Fruit fly (Drosophila melanogaster) whole organism, wandering third instar larva: Measurements from ENCODE around the gene CG9483.

Source experiments
- Abd-B ChIP-seq: fragments of >200 bp; optimal IDR thresholded peaks from 2 replicates; lab custom pipeline; 2017; ENCODE audit warnings: missing biosample characterization, missing genetic modification characterization
- CG32264 ChIP-seq: fragments of 200-800 bp; sonication (Bioruptor generic); optimal IDR thresholded peaks from 2 replicates; lab custom pipeline; 2016; ENCODE audit warnings: missing biosample characterization, missing genetic modification characterization
- CrebA ChIP-seq: fragments of 200-800 bp; sonication (Bioruptor generic); optimal IDR thresholded peaks from 2 replicates; lab custom pipeline; 2016; ENCODE audit warnings: missing biosample characterization, mild to moderate bottlenecking, missing genetic modification characterization, borderline replicate concordance
- Dfd ChIP-seq: fragments of >200 bp; optimal IDR thresholded peaks from 2 replicates; lab custom pipeline; 2017; ENCODE audit warnings: missing biosample characterization, missing genetic modification characterization
- GATAd ChIP-seq: sonication (Bioruptor generic); optimal IDR thresholded peaks from 2 replicates; lab custom pipeline; 2016; ENCODE audit warnings: missing biosample characterization, missing genetic modification characterization
- HLH106 ChIP-seq: fragments of 200-800 bp; optimal IDR thresholded peaks from 3 replicates; lab custom pipeline; 2019; ENCODE audit warnings: missing biosample characterization, mild to moderate bottlenecking, missing genetic modification characterization, moderate library complexity
- Hnf4 ChIP-seq: fragments of 200-800 bp; sonication (Bioruptor generic); optimal IDR thresholded peaks from 2 replicates; lab custom pipeline; 2016; ENCODE audit warnings: missing biosample characterization, mild to moderate bottlenecking, missing genetic modification characterization
- Hr78 ChIP-seq: fragments of >200 bp; optimal IDR thresholded peaks from 2 replicates; lab custom pipeline; 2017; ENCODE audit warnings: missing biosample characterization, missing genetic modification characterization
- Hr83 ChIP-seq: fragments of 200-300 bp; sonication (Bioruptor generic); optimal IDR thresholded peaks from 2 replicates; lab custom pipeline; 2016; ENCODE audit warnings: missing biosample characterization, mild to moderate bottlenecking, missing genetic modification characterization, moderate library complexity; ENCODE audit not compliant: poor library complexity, severe bottlenecking
- Jra ChIP-seq: sonication (Bioruptor generic); optimal IDR thresholded peaks from 2 replicates; lab custom pipeline; 2016; ENCODE audit warnings: missing biosample characterization, missing genetic modification characterization
- Mio ChIP-seq: sonication (Bioruptor generic); optimal IDR thresholded peaks from 2 replicates; lab custom pipeline; 2016; ENCODE audit warnings: missing biosample characterization, missing genetic modification characterization
- Myc ChIP-seq: fragments of >200 bp; optimal IDR thresholded peaks from 2 replicates; lab custom pipeline; 2017
- N ChIP-seq: fragments of >200 bp; optimal IDR thresholded peaks from 2 replicates; lab custom pipeline; 2018; ENCODE audit warnings: missing biosample characterization, missing external identifiers, missing genetic modification characterization
- OdsH ChIP-seq: fragments of 200-800 bp; sonication (Bioruptor generic); optimal IDR thresholded peaks from 2 replicates; lab custom pipeline; 2016; ENCODE audit warnings: missing biosample characterization, mild to moderate bottlenecking, missing genetic modification characterization
- Rel ChIP-seq, 2 experiments: fragments of 200-800 bp; sonication (Bioruptor generic) in 1 of 2; optimal IDR thresholded peaks; 2 replicates in 1 of 2; 3 replicates in 1 of 2; lab custom pipeline; 2016 to 2019; ENCODE audit warnings: mild to moderate bottlenecking in 2 of 2, missing biosample characterization in 2 of 2, missing genetic modification characterization in 2 of 2, moderate library complexity in 1 of 2
- Sp1 ChIP-seq: fragments of 200-800 bp; sonication (Bioruptor generic); optimal IDR thresholded peaks from 3 replicates; lab custom pipeline; 2019; ENCODE audit warnings: missing biosample characterization, mild to moderate bottlenecking, missing genetic modification characterization, moderate library complexity
- Vsx2 ChIP-seq: fragments of 200-300, 225-300 bp; sonication (Bioruptor generic); optimal IDR thresholded peaks from 2 replicates; lab custom pipeline; 2018; ENCODE audit warnings: missing biosample characterization, missing genetic modification characterization; ENCODE audit not compliant: partially characterized antibody
- br ChIP-seq: fragments of 200-800 bp; sonication (Bioruptor generic); optimal IDR thresholded peaks from 2 replicates; lab custom pipeline; 2016; ENCODE audit warnings: missing biosample characterization, missing genetic modification characterization
- brk ChIP-seq: fragments of 200-800 bp; sonication (Bioruptor generic); optimal IDR thresholded peaks from 2 replicates; lab custom pipeline; 2016; ENCODE audit warnings: missing biosample characterization, mild to moderate bottlenecking, missing genetic modification characterization
- dsf ChIP-seq: sonication (Bioruptor generic); optimal IDR thresholded peaks from 2 replicates; lab custom pipeline; 2016; ENCODE audit warnings: missing biosample characterization, missing genetic modification characterization, borderline replicate concordance
- ey ChIP-seq: fragments of 200-800 bp; sonication (Bioruptor generic); optimal IDR thresholded peaks from 2 replicates; lab custom pipeline; 2016; ENCODE audit warnings: missing biosample characterization, missing genetic modification characterization
- foxo ChIP-seq, 2 experiments: fragments of 200-800 bp; sonication (Bioruptor generic); optimal IDR thresholded peaks; 2 replicates in 1 of 2; 3 replicates in 1 of 2; lab custom pipeline; 2016 to 2017; ENCODE audit warnings: missing biosample characterization in 2 of 2, missing genetic modification characterization in 2 of 2
- fru ChIP-seq: fragments of 200-800 bp; sonication (Bioruptor generic); optimal IDR thresholded peaks from 3 replicates; lab custom pipeline; 2016; ENCODE audit warnings: missing biosample characterization, mild to moderate bottlenecking, missing genetic modification characterization
- h ChIP-seq: fragments of 200-800 bp; sonication (Bioruptor generic); optimal IDR thresholded peaks from 3 replicates; lab custom pipeline; 2016; ENCODE audit warnings: missing biosample characterization, mild to moderate bottlenecking, missing genetic modification characterization
- lola ChIP-seq: fragments of >200 bp; optimal IDR thresholded peaks from 2 replicates; lab custom pipeline; 2017; ENCODE audit warnings: missing biosample characterization, missing genetic modification characterization
- pan ChIP-seq: fragments of >200 bp; optimal IDR thresholded peaks from 2 replicates; lab custom pipeline; 2017
- psq ChIP-seq: fragments of 200-800 bp; sonication (Bioruptor generic); optimal IDR thresholded peaks from 3 replicates; lab custom pipeline; 2017; ENCODE audit warnings: missing biosample characterization, mild to moderate bottlenecking, missing genetic modification characterization, moderate library complexity
- rgr ChIP-seq: fragments of 200-800 bp; sonication (Bioruptor generic); optimal IDR thresholded peaks from 3 replicates; lab custom pipeline; 2016; ENCODE audit warnings: missing biosample characterization, mild to moderate bottlenecking, missing genetic modification characterization
- sage ChIP-seq: fragments of 200-800 bp; sonication (Bioruptor generic); optimal IDR thresholded peaks from 2 replicates; lab custom pipeline; 2016; ENCODE audit warnings: missing biosample characterization, mild to moderate bottlenecking, missing genetic modification characterization
- sv ChIP-seq: fragments of 200-800 bp; sonication (Bioruptor generic); optimal IDR thresholded peaks from 3 replicates; lab custom pipeline; 2016; ENCODE audit warnings: missing biosample characterization, missing genetic modification characterization
- usp ChIP-seq: fragments of >200 bp; optimal IDR thresholded peaks from 2 replicates; lab custom pipeline; 2017; ENCODE audit warnings: missing biosample characterization, missing genetic modification characterization
- woc ChIP-seq: sonication (Bioruptor generic); optimal IDR thresholded peaks from 2 replicates; lab custom pipeline; 2016; ENCODE audit warnings: missing biosample characterization, mild to moderate bottlenecking, missing genetic modification characterization

The CG9483 gene

DNA sequence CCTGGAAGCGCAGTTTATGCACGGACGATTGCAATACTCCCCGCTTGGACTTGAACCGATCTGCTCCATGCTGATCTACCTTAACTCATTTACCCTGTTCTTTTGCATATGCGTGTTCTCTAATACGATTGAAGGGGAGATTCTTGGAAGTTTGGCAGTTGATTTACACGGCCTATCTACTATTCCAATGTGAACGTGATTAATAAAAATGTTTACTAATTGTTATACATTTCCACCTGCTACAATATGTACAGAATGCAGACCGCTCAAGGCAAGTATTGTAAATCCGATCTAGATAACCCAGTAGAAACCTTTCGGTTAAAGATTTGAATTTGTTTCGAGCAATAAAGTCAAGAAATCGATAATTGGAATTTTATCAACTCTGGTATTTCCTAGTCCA lies at the start of gene CG9483:
TSS of gene CG9483 (plus strand) at position 301 of the 400 bp plus-strand sequence.
- TF ChIP-seq Sp1 (GFP tag; lab: Kevin White, UChicago) (no peak), usp (GFP tag; lab: Kevin White, UChicago) (no peak), Hr83 (GFP tag; lab: Kevin White, UChicago) (no peak), lola (GFP tag; lab: Kevin White, UChicago) (no peak), Rel (GFP tag; optimal IDR thresholded peaks at IDR 0.05; lab: Kevin White, UChicago) (no peak), Rel (tag; optimal IDR thresholded peaks at IDR 0.05; lab: Kevin White, UChicago) (no peak), Abd-B (GFP tag; lab: Kevin White, UChicago) (no peak), dsf (GFP tag; lab: Kevin White, UChicago) (no peak), Myc (lab: Kevin White, UChicago) (no peak), woc (GFP tag; lab: Kevin White, UChicago) (no peak), ey (GFP tag; lab: Kevin White, UChicago) (no peak), Dfd (GFP tag; lab: Kevin White, UChicago) (no peak), GATAd (GFP tag; lab: Kevin White, UChicago) (no peak), br (GFP tag; lab: Kevin White, UChicago) (no peak), fru (GFP tag; lab: Kevin White, UChicago) (no peak), N (GFP tag; lab: Kevin White, UChicago) (no peak), sv (GFP tag; lab: Kevin White, UChicago) (no peak), foxo (GFP tag; optimal IDR thresholded peaks at IDR 0.05; lab: Kevin White, UChicago) (no peak), Hr78 (GFP tag; lab: Kevin White, UChicago) (no peak), rgr (GFP tag; lab: Kevin White, UChicago) (no peak)

DNA sequence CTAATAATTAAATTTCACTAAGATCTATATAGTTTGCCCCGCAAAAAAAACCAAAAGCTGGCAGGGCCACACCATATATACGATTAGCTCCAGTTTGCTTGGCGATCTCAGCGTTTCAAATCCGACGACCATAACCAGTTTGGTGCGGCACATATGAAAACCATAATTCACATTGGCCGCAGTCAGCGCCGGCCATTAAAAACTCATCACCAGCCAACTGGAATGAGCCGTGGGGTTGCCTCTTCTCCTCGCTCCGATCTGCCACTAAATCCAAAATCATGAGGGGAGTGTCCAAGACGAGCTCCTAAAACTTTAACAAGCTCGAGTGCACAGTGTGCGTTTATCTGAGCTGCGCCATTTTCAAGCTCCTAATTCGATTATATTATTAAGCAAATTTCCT lies 49.2 kb upstream of the CG9483 start:
- no peak for TF ChIP-seq h (GFP tag; lab: Kevin White, UChicago)
- no peak for TF ChIP-seq rgr (GFP tag; lab: Kevin White, UChicago)
- TF ChIP-seq CrebA (GFP tag; lab: Kevin White, UChicago) = no peak
- TF ChIP-seq sage (GFP tag; lab: Kevin White, UChicago) = no peak
- no peak for TF ChIP-seq usp (GFP tag; lab: Kevin White, UChicago)
- TF ChIP-seq Sp1 (GFP tag; lab: Kevin White, UChicago) = no peak
- TF ChIP-seq dsf (GFP tag; lab: Kevin White, UChicago) = no peak
- TF ChIP-seq HLH106 (tag; lab: Kevin White, UChicago) = no peak
- no peak for TF ChIP-seq Dfd (GFP tag; lab: Kevin White, UChicago)
- no peak for TF ChIP-seq Vsx2 (GFP tag; lab: Kevin White, UChicago)
- TF ChIP-seq Rel (GFP tag; optimal IDR thresholded peaks at IDR 0.05; lab: Kevin White, UChicago) = no peak
- TF ChIP-seq Rel (tag; optimal IDR thresholded peaks at IDR 0.05; lab: Kevin White, UChicago) = no peak
- no peak for TF ChIP-seq Hr78 (GFP tag; lab: Kevin White, UChicago)
- TF ChIP-seq lola (GFP tag; lab: Kevin White, UChicago) = no peak
- TF ChIP-seq pan (lab: Kevin White, UChicago) = no peak
- TF ChIP-seq Hnf4 (GFP tag; lab: Kevin White, UChicago) = no peak
- no peak for TF ChIP-seq OdsH (GFP tag; lab: Kevin White, UChicago)
- TF ChIP-seq ey (GFP tag; lab: Kevin White, UChicago) = no peak

DNA sequence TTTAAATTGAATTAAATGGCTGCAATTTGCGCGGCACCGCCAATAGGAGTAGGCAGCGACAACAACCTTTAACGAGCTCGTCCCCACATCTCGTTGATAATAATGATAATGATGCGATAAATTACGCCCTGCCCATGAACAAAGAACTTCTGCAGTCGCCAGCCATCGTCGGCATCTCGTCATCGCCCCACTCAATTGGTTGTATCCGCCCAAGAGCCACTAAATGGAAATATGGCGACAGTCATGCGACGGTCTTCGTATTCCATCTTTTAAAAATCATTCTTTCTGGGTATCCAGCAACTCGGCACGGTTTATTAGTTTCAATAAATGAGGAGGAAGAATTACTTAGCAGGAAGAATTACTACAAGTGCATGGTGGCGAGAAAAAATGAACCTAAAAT lies 46.0 kb upstream of the CG9483 start:
- no peak for TF ChIP-seq psq (GFP tag; lab: Kevin White, UChicago)
- TF ChIP-seq brk = no peak
- no peak for TF ChIP-seq Rel (GFP tag; optimal IDR thresholded peaks at IDR 0.05; lab: Kevin White, UChicago)
- TF ChIP-seq Rel (tag; optimal IDR thresholded peaks at IDR 0.05; lab: Kevin White, UChicago) = no peak
- no peak for TF ChIP-seq dsf (GFP tag; lab: Kevin White, UChicago)
- no peak for TF ChIP-seq Jra (GFP tag; lab: Kevin White, UChicago)
- no peak for TF ChIP-seq CG32264 (GFP tag; lab: Kevin White, UChicago)
- TF ChIP-seq Hnf4 (GFP tag; lab: Kevin White, UChicago) = no peak
- TF ChIP-seq fru (GFP tag; lab: Kevin White, UChicago) = no peak
- no peak for TF ChIP-seq foxo (GFP tag; optimal IDR thresholded peaks at IDR 0.05; lab: Kevin White, UChicago)
- no peak for TF ChIP-seq GATAd (GFP tag; lab: Kevin White, UChicago)
- no peak for TF ChIP-seq sage (GFP tag; lab: Kevin White, UChicago)
- no peak for TF ChIP-seq h (GFP tag; lab: Kevin White, UChicago)
- no peak for TF ChIP-seq woc (GFP tag; lab: Kevin White, UChicago)
- no peak for TF ChIP-seq HLH106 (tag; lab: Kevin White, UChicago)
- no peak for TF ChIP-seq br (GFP tag; lab: Kevin White, UChicago)
- no peak for TF ChIP-seq Vsx2 (GFP tag; lab: Kevin White, UChicago)
- TF ChIP-seq Mio (GFP tag; lab: Kevin White, UChicago) = no peak
- TF ChIP-seq usp (GFP tag; lab: Kevin White, UChicago) = no peak
- TF ChIP-seq ey (GFP tag; lab: Kevin White, UChicago) = no peak
